Fruit fly (Drosophila melanogaster) whole organism, embryonic: ENCODE data around the gene IFT54.

Experiments
- Bdp1 ChIP-seq: fragments of 200-800 bp; sonication (Bioruptor generic); optimal IDR thresholded peaks from 3 replicates; lab custom pipeline; 2016; ENCODE audit warnings: missing biosample characterization, missing genetic modification characterization
- CG10321 ChIP-seq: fragments of 200-800 bp; sonication (Bioruptor generic); IDR thresholded peaks from 2 replicates; pipeline ENCODE4 v1.3.6; 2022; ENCODE audit warnings: missing biosample characterization, missing genetic modification characterization
- CG12391 ChIP-seq: fragments of 200-800 bp; sonication (Bioruptor generic); optimal IDR thresholded peaks from 3 replicates; lab custom pipeline; 2018; ENCODE audit warnings: missing biosample characterization, mild to moderate bottlenecking, missing genetic modification characterization, moderate library complexity
- CG12659 ChIP-seq: fragments of 200-800 bp; sonication (Bioruptor generic); optimal IDR thresholded peaks from 3 replicates; lab custom pipeline; 2017; ENCODE audit warnings: mild to moderate bottlenecking, missing biosample characterization, missing genetic modification reagents, missing genetic modification characterization
- CG15479 ChIP-seq: fragments of 200-800 bp; sonication (Bioruptor generic); optimal IDR thresholded peaks from 3 replicates; lab custom pipeline; 2019; ENCODE audit warnings: missing biosample characterization, mild to moderate bottlenecking, missing genetic modification characterization, moderate library complexity
- CG16779 ChIP-seq: fragments of 200-800 bp; sonication (Bioruptor generic); IDR thresholded peaks from 2 replicates; pipeline ENCODE4 v1.3.6; 2022; ENCODE audit warnings: missing biosample characterization, missing genetic modification characterization
- CG16815 ChIP-seq: fragments of 200-800 bp; sonication (Bioruptor generic); optimal IDR thresholded peaks from 3 replicates; lab custom pipeline; 2017; ENCODE audit warnings: missing biosample characterization, mild to moderate bottlenecking, missing genetic modification characterization
- CG17612 ChIP-seq: fragments of 200-800 bp; sonication (Bioruptor generic); IDR thresholded peaks from 2 replicates; pipeline ENCODE4 v1.3.6; 2022; ENCODE audit warnings: missing biosample characterization, missing genetic modification characterization
- CG1832 ChIP-seq: fragments of 200-800 bp; sonication (Bioruptor generic); optimal IDR thresholded peaks from 2 replicates; lab custom pipeline; 2017; ENCODE audit warnings: missing biosample characterization, mild to moderate bottlenecking, missing genetic modification characterization, inconsistent platforms
- CG32767 ChIP-seq: fragments of 200-800 bp; sonication (Bioruptor generic); IDR thresholded peaks from 2 replicates; pipeline ENCODE4 v1.3.6; 2022; ENCODE audit warnings: missing biosample characterization, missing genetic modification characterization
- CG34376 ChIP-seq: fragments of 200-800 bp; sonication (Bioruptor generic); optimal IDR thresholded peaks from 2 replicates; lab custom pipeline; 2018; ENCODE audit warnings: missing biosample characterization, mild to moderate bottlenecking, missing genetic modification characterization
- CG3995 ChIP-seq: fragments of 200-800 bp; sonication (Bioruptor generic); optimal IDR thresholded peaks from 3 replicates; lab custom pipeline; 2016; ENCODE audit warnings: missing biosample characterization, missing genetic modification characterization
- CG42726 ChIP-seq: fragments of 200-800 bp; sonication (Bioruptor generic); IDR thresholded peaks from 2 replicates; pipeline ENCODE4 v1.3.6; 2022; ENCODE audit warnings: missing biosample characterization, missing genetic modification characterization; ENCODE audit not compliant: partially characterized antibody
- CG4328 ChIP-seq: fragments of 200-800 bp; sonication (Bioruptor generic); optimal IDR thresholded peaks from 3 replicates; lab custom pipeline; 2017; ENCODE audit warnings: missing biosample characterization, missing genetic modification reagents, missing genetic modification characterization
- CG4360 ChIP-seq: fragments of 200-800 bp; sonication (Bioruptor generic); IDR thresholded peaks from 2 replicates; pipeline ENCODE4 v1.3.6; 2022; ENCODE audit warnings: missing biosample characterization, missing genetic modification characterization
- CG6654 ChIP-seq: fragments of 200-800 bp; sonication (Bioruptor generic); optimal IDR thresholded peaks from 2 replicates; lab custom pipeline; 2017; ENCODE audit warnings: missing biosample characterization, mild to moderate bottlenecking, missing genetic modification characterization
- CG7372 ChIP-seq: fragments of 200-800 bp; sonication (Bioruptor generic); IDR thresholded peaks from 2 replicates; pipeline ENCODE4 v1.3.6; 2022; ENCODE audit warnings: missing biosample characterization, missing genetic modification characterization
- CG7987 ChIP-seq: fragments of 200-800 bp; sonication (Bioruptor generic); optimal IDR thresholded peaks from 2 replicates; lab custom pipeline; 2018; ENCODE audit warnings: missing biosample characterization, mild to moderate bottlenecking, missing genetic modification characterization, moderate library complexity
- CTCF ChIP-seq: fragments of 200-800 bp; sonication (Bioruptor generic); optimal IDR thresholded peaks from 2 replicates; lab custom pipeline; 2017; ENCODE audit warnings: missing biosample characterization, mild to moderate bottlenecking, missing genetic modification characterization, moderate library complexity
- CoRest ChIP-seq: fragments of 200-800 bp; sonication (Bioruptor generic); optimal IDR thresholded peaks from 3 replicates; lab custom pipeline; 2018; ENCODE audit warnings: missing biosample characterization, mild to moderate bottlenecking, missing genetic modification characterization, moderate library complexity
- Dbx ChIP-seq: fragments of 200-800 bp; sonication (Bioruptor generic); IDR thresholded peaks from 3 replicates; pipeline ENCODE4 v1.3.6; 2022; ENCODE audit warnings: missing biosample characterization, missing genetic modification characterization
- Dek ChIP-seq: fragments of 200-800 bp; sonication (Bioruptor generic); optimal IDR thresholded peaks from 3 replicates; lab custom pipeline; 2019; ENCODE audit warnings: missing biosample characterization, mild to moderate bottlenecking, missing genetic modification characterization, moderate library complexity
- Dp ChIP-seq: fragments of 200-800 bp; sonication (Bioruptor generic); optimal IDR thresholded peaks from 2 replicates; lab custom pipeline; 2018; ENCODE audit warnings: missing biosample characterization, mild to moderate bottlenecking, missing genetic modification characterization, moderate library complexity
- Elba2 ChIP-seq: fragments of 200-800 bp; sonication (Bioruptor generic); optimal IDR thresholded peaks from 3 replicates; lab custom pipeline; 2016; ENCODE audit warnings: missing biosample characterization, missing genetic modification characterization
- Fer3 ChIP-seq: fragments of 200-800 bp; sonication (Bioruptor generic); optimal IDR thresholded peaks from 2 replicates; lab custom pipeline; 2018; ENCODE audit warnings: missing biosample characterization, mild to moderate bottlenecking, missing genetic modification characterization, moderate library complexity
- HLH4C ChIP-seq: fragments of 200-800 bp; sonication (Bioruptor generic); IDR thresholded peaks from 3 replicates; pipeline ENCODE4 v1.3.6; 2022; ENCODE audit warnings: missing biosample characterization, missing genetic modification characterization; ENCODE audit not compliant: partially characterized antibody
- Hmx ChIP-seq: fragments of 200-800 bp; sonication (Bioruptor generic); optimal IDR thresholded peaks from 2 replicates; lab custom pipeline; 2016; ENCODE audit warnings: missing biosample characterization, missing genetic modification characterization
- Hr51 ChIP-seq, 2 experiments: fragments of 200-800 bp; sonication (Bioruptor generic); optimal IDR thresholded peaks; 2 replicates in 1 of 2; 3 replicates in 1 of 2; lab custom pipeline; 2016 to 2018; ENCODE audit warnings: missing biosample characterization in 2 of 2, missing genetic modification characterization in 2 of 2, mild to moderate bottlenecking in 1 of 2, moderate library complexity in 1 of 2
- Lhr ChIP-seq: fragments of 200-800 bp; sonication (Bioruptor generic); optimal IDR thresholded peaks from 3 replicates; lab custom pipeline; 2017; ENCODE audit warnings: mild to moderate bottlenecking, missing biosample characterization, missing genetic modification reagents, missing genetic modification characterization
- Med ChIP-seq: fragments of 200-800 bp; sonication (Bioruptor generic); peaks from one replicate; lab custom pipeline; 2016; ENCODE audit warnings: missing biosample characterization, missing genetic modification characterization, mild to moderate bottlenecking, inconsistent platforms, moderate library complexity
- NK7.1 ChIP-seq: fragments of 200-800 bp; sonication (Bioruptor generic); optimal IDR thresholded peaks from 3 replicates; lab custom pipeline; 2016; ENCODE audit warnings: missing biosample characterization, missing genetic modification characterization
- Sin3A ChIP-seq: fragments of >200 bp; optimal IDR thresholded peaks from 2 replicates; lab custom pipeline; 2018
- YL-1 ChIP-seq: fragments of 200-800 bp; sonication (Bioruptor generic); optimal IDR thresholded peaks from 3 replicates; lab custom pipeline; 2017; ENCODE audit warnings: missing biosample characterization, mild to moderate bottlenecking, missing genetic modification characterization
- amos ChIP-seq: fragments of 200-800 bp; sonication (Bioruptor generic); IDR thresholded peaks from 2 replicates; pipeline ENCODE4 v1.3.6; 2022; ENCODE audit warnings: missing biosample characterization, missing genetic modification characterization; ENCODE audit not compliant: partially characterized antibody
- bcd ChIP-seq: fragments of 200-800 bp; sonication (Bioruptor generic); optimal IDR thresholded peaks from 2 replicates; lab custom pipeline; 2017; ENCODE audit warnings: missing biosample characterization, mild to moderate bottlenecking, missing genetic modification characterization
- cad ChIP-seq: fragments of >200 bp; optimal IDR thresholded peaks from 2 replicates; lab custom pipeline; 2017; ENCODE audit warnings: missing biosample characterization, missing genetic modification characterization
- cas ChIP-seq: fragments of 200-800 bp; sonication (Bioruptor generic); IDR thresholded peaks from 2 replicates; pipeline ENCODE4 v1.3.6; 2022; ENCODE audit warnings: missing biosample characterization, missing genetic modification characterization
- caup ChIP-seq: fragments of 200-800 bp; sonication (Bioruptor generic); optimal IDR thresholded peaks from 3 replicates; lab custom pipeline; 2017; ENCODE audit warnings: missing biosample characterization, mild to moderate bottlenecking, missing genetic modification characterization, moderate library complexity; ENCODE audit not compliant: severe bottlenecking
- cg ChIP-seq: fragments of 200-800 bp; sonication (Bioruptor generic); optimal IDR thresholded peaks from 3 replicates; lab custom pipeline; 2019; ENCODE audit warnings: missing biosample characterization, mild to moderate bottlenecking, missing genetic modification characterization, moderate library complexity
- chinmo ChIP-seq: fragments of 200-800 bp; sonication (Bioruptor generic); IDR thresholded peaks from 4 replicates; pipeline ENCODE4 v1.3.6; 2022; ENCODE audit warnings: missing biosample characterization, missing genetic modification characterization; ENCODE audit not compliant: partially characterized antibody
- chm ChIP-seq: fragments of 200-800 bp; sonication (Bioruptor generic); IDR thresholded peaks from 2 replicates; pipeline ENCODE4 v1.3.6; 2022; ENCODE audit warnings: missing biosample characterization, missing genetic modification characterization
- ftz-f1 ChIP-seq: fragments of 200-800 bp; sonication (Bioruptor generic); optimal IDR thresholded peaks from 2 replicates; lab custom pipeline; 2016; ENCODE audit warnings: missing biosample characterization, missing genetic modification characterization
- gfzf ChIP-seq: fragments of 200-800 bp; sonication (Bioruptor generic); optimal IDR thresholded peaks from 2 replicates; lab custom pipeline; 2016; ENCODE audit warnings: missing biosample characterization, mild to moderate bottlenecking, missing genetic modification characterization, moderate library complexity
- grn ChIP-seq: fragments of 200-800 bp; sonication (Bioruptor generic); optimal IDR thresholded peaks from 3 replicates; lab custom pipeline; 2017; ENCODE audit warnings: missing biosample characterization, missing genetic modification characterization
- lab ChIP-seq: fragments of 200-800 bp; sonication (Bioruptor generic); optimal IDR thresholded peaks from 3 replicates; lab custom pipeline; 2017; ENCODE audit warnings: missing biosample characterization, missing genetic modification characterization, mild to moderate bottlenecking, moderate library complexity, missing genetic modification reagents
- mld ChIP-seq: fragments of 200-800 bp; sonication (Bioruptor generic); IDR thresholded peaks from 3 replicates; pipeline ENCODE4 v1.3.6; 2022; ENCODE audit warnings: missing biosample characterization, missing genetic modification characterization; ENCODE audit not compliant: partially characterized antibody
- onecut ChIP-seq: fragments of 200-800 bp; sonication (Bioruptor generic); IDR thresholded peaks from 2 replicates; pipeline ENCODE4 v1.3.6; 2022; ENCODE audit warnings: missing biosample characterization, missing genetic modification characterization
- sens ChIP-seq: fragments of 200-800 bp; sonication (Bioruptor generic); peaks from one replicate; lab custom pipeline; 2016; ENCODE audit warnings: missing biosample characterization, missing genetic modification characterization

IFT54 gene

DNA sequence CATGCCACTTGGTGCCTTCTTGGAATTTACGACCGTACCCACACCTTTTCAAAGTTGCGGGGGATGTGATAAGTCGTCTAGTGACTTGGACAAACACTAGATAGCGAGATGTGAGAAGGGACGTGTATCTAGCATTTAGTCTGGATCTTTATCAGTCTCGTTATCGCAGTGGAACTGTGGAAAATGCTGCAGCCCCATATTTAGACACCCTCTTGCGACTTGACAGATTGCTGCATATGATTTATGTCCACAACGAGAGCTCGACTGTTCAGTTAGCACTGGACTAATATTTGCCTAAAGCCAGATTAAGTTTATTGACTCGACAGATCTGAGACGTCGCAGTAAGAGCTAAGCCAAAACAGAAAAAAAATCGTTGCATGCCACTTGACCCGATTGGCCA, 2.3 kb upstream of the IFT54 start (continued):
- TF ChIP-seq Hr51 (GFP tag; optimal IDR thresholded peaks at IDR 0.05; lab: Kevin White, UChicago) (no peak), cas (GFP tag; lab: Robert Waterston, UW) (no peak), CG15479 (GFP tag; lab: Kevin White, UChicago) (no peak), CG6654 (GFP tag; lab: Kevin White, UChicago) (no peak), CG16815 (GFP tag; lab: Kevin White, UChicago) (no peak), lab (peak; percentile 67), caup (GFP tag; lab: Kevin White, UChicago) (no peak), Bdp1 (GFP tag; lab: Kevin White, UChicago) (no peak), Dbx (GFP tag; lab: Robert Waterston, UW) (no peak), Lhr (GFP tag; lab: Kevin White, UChicago) (no peak)

DNA sequence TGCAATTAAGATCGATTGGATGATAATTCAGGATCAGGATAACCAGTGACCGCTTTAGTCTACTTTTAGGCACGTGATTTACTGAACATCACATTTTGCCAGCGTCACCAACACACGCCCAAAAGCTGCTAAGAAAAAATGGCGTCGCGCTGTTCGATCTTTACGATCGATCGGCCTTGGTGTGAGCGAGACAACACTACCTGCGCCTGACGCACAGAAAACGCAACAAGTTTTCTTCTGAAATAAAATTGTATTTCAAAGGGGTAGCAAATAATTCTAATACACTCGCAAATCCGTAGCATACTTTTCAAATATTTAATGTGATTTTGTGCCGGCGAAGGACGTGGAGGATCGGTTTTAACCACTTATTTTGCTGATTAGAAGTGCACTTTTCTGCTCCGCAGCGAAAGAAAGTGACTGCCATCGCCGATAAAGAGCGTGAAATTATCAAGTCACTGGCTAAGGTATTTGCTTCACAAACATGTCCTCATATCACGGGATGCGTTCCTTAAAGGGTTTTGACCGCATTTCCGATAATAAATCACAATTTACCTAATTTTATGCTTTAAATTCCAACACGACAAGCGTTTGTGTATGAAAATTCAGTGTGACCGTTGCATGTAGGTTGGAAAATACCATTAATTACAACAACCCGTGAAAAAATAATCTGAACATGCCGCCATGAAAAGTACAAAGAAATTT, 5.9 kb downstream of the IFT54 start:
- peak; percentile 58 for TF ChIP-seq cad (GFP tag; lab: Kevin White, UChicago)
- TF ChIP-seq CG16779 (GFP tag; lab: Robert Waterston, UW) = no peak
- peak; percentile 1 for TF ChIP-seq Sin3A
- TF ChIP-seq Elba2 = no peak
- TF ChIP-seq CG1832 = peak; percentile 65
- TF ChIP-seq NK7.1 (GFP tag; lab: Kevin White, UChicago) = peak; percentile 27
- TF ChIP-seq Hmx = no peak
- TF ChIP-seq CTCF (GFP tag; lab: Kevin White, UChicago) = peak; percentile 42
- no peak for TF ChIP-seq Fer3 (tag; lab: Kevin White, UChicago)
- peak; percentile 35 for TF ChIP-seq CG3995
- TF ChIP-seq CG4360 (GFP tag; lab: Robert Waterston, UW) = no peak
- TF ChIP-seq chm (GFP tag; lab: Robert Waterston, UW) = 0 out of 2 replicates have a peak, but pooled peaks have one; percentile 15
- TF ChIP-seq CG42726 (GFP tag; lab: Robert Waterston, UW) = 0 out of 2 replicates have a peak, but pooled peaks have one; percentile 36
- peak; percentile 56 for TF ChIP-seq cg
- TF ChIP-seq sens (GFP tag; lab: Kevin White, UChicago) = peak; percentile 86
- TF ChIP-seq Dp = peak; percentile 21
- no peak for TF ChIP-seq CG12391 (tag; lab: Kevin White, UChicago)
- TF ChIP-seq YL-1 (GFP tag; lab: Kevin White, UChicago) = peak; percentile 28
- TF ChIP-seq HLH4C (GFP tag; lab: Robert Waterston, UW) = 0 out of 3 replicates have a peak, but pooled peaks have one; percentile 25
- peak; percentile 39 for TF ChIP-seq Dek (tag; lab: Kevin White, UChicago)
- TF ChIP-seq amos (GFP tag; lab: Robert Waterston, UW) = no peak
- TF ChIP-seq onecut = peak; percentile 87
- no peak for TF ChIP-seq CG4328 (GFP tag; lab: Kevin White, UChicago)
- peak; percentile 79 for TF ChIP-seq Med (GFP tag; lab: Kevin White, UChicago)
- TF ChIP-seq gfzf = peak; percentile 67
- TF ChIP-seq grn (GFP tag; lab: Kevin White, UChicago) = peak; percentile 90
- TF ChIP-seq chinmo = 0 out of 4 replicates have a peak, but pooled peaks have one; percentile 72
- TF ChIP-seq CG12659 (GFP tag; lab: Kevin White, UChicago) = peak; percentile 14
- peak; percentile 10 for TF ChIP-seq CG7987
- no peak for TF ChIP-seq CG7372 (GFP tag; lab: Robert Waterston, UW)
- TF ChIP-seq CG34376 = peak; percentile 12
- no peak for TF ChIP-seq bcd (GFP tag; lab: Kevin White, UChicago)
- peak; percentile 95 for TF ChIP-seq ftz-f1 (GFP tag; lab: Kevin White, UChicago)
- no peak for TF ChIP-seq CG32767 (GFP tag; lab: Robert Waterston, UW)
- TF ChIP-seq CoRest (tag; lab: Kevin White, UChicago) = peak; percentile 31
- TF ChIP-seq mld (GFP tag; lab: Robert Waterston, UW) = 0 out of 3 replicates have a peak, but pooled peaks have one; percentile 25
- TF ChIP-seq CG10321 (GFP tag; lab: Robert Waterston, UW) = peak; percentile 88
- peak; percentile 45 for TF ChIP-seq CG17612
